Worm (Caenorhabditis elegans) whole organism, mixed stage, embryonic: ENCODE data around the gene F17E5.2.

Experiments used
- M03D4.4 ChIP-seq: sonication (generic microtip); optimal IDR thresholded peaks from 2 replicates; lab custom pipeline; 2017; ENCODE audit warnings: mild to moderate bottlenecking, missing genetic modification characterization, missing compliant biosample characterization
- bed-3 ChIP-seq: fragments of 200-800 bp; sonication (Bioruptor generic); optimal IDR thresholded peaks from 3 replicates; lab custom pipeline; 2018; ENCODE audit warnings: mild to moderate bottlenecking, missing genetic modification characterization, moderate library complexity, missing compliant biosample characterization
- blmp-1 ChIP-seq: fragments of 150-350 bp; optimal IDR thresholded peaks from 2 replicates; lab custom pipeline; 2014; ENCODE audit warnings: missing biosample characterization, missing genetic modification characterization
- ceh-39 ChIP-seq: fragments of 150-350 bp; optimal IDR thresholded peaks from 2 replicates; lab custom pipeline; 2014; ENCODE audit warnings: missing biosample characterization, missing genetic modification characterization
- ceh-43 ChIP-seq: fragments of 200-800 bp; sonication (Bioruptor generic); optimal IDR thresholded peaks from 2 replicates; lab custom pipeline; 2018; ENCODE audit warnings: mild to moderate bottlenecking, missing genetic modification characterization, moderate library complexity, missing compliant biosample characterization
- ceh-83 ChIP-seq: fragments of 200-800 bp; sonication (Bioruptor generic); optimal IDR thresholded peaks from 2 replicates; lab custom pipeline; 2018; ENCODE audit warnings: mild to moderate bottlenecking, missing genetic modification characterization, missing compliant biosample characterization
- ces-1 ChIP-seq: fragments of 150-350 bp; optimal IDR thresholded peaks from 2 replicates; lab custom pipeline; 2014; ENCODE audit warnings: missing biosample characterization, missing genetic modification reagents, missing genetic modification characterization
- cnd-1 ChIP-seq: fragments of 200-800 bp; sonication (Bioruptor generic); optimal IDR thresholded peaks from 2 replicates; lab custom pipeline; 2018; ENCODE audit warnings: mild to moderate bottlenecking, missing genetic modification characterization, missing compliant biosample characterization
- drap-1 ChIP-seq: fragments of 200-800 bp; sonication (Bioruptor generic); optimal IDR thresholded peaks from 3 replicates; lab custom pipeline; 2018; ENCODE audit warnings: mild to moderate bottlenecking, missing genetic modification characterization, missing compliant biosample characterization
- elt-1 ChIP-seq: sonication (generic microtip); optimal IDR thresholded peaks from 2 replicates; lab custom pipeline; 2017; ENCODE audit warnings: missing genetic modification characterization, mild to moderate bottlenecking, missing compliant biosample characterization, antibody characterized with exemption, moderate library complexity, borderline replicate concordance; ENCODE audit not compliant: insufficient read depth
- elt-3 ChIP-seq: fragments of 150-350 bp; optimal IDR thresholded peaks from 2 replicates; lab custom pipeline; 2014; ENCODE audit warnings: missing biosample characterization, missing genetic modification characterization
- flh-1 ChIP-seq: fragments of 200-800 bp; sonication (Bioruptor generic); optimal IDR thresholded peaks from 2 replicates; lab custom pipeline; 2018; ENCODE audit warnings: mild to moderate bottlenecking, missing genetic modification characterization, moderate library complexity, missing compliant biosample characterization
- ham-2 ChIP-seq: fragments of 200-800 bp; sonication (Bioruptor generic); optimal IDR thresholded peaks from 2 replicates; lab custom pipeline; 2018; ENCODE audit warnings: mild to moderate bottlenecking, missing genetic modification characterization, missing compliant biosample characterization
- lin-13 ChIP-seq: fragments of 150-350 bp; optimal IDR thresholded peaks from 2 replicates; lab custom pipeline; 2014; ENCODE audit warnings: missing biosample characterization, missing genetic modification characterization
- lin-32 ChIP-seq: fragments of 200-800 bp; sonication (Bioruptor generic); optimal IDR thresholded peaks from 2 replicates; lab custom pipeline; 2018; ENCODE audit warnings: mild to moderate bottlenecking, missing genetic modification characterization, missing compliant biosample characterization
- lsy-2 ChIP-seq: fragments of 150-350 bp; optimal IDR thresholded peaks from 2 replicates; lab custom pipeline; 2014; ENCODE audit warnings: missing biosample characterization, missing genetic modification characterization
- mab-5 ChIP-seq: fragments of 150-350 bp; optimal IDR thresholded peaks from 2 replicates; lab custom pipeline; 2014; ENCODE audit warnings: missing biosample characterization, missing genetic modification characterization
- mep-1 ChIP-seq: fragments of 150-350 bp; optimal IDR thresholded peaks from 2 replicates; lab custom pipeline; 2017; ENCODE audit warnings: missing biosample characterization, missing genetic modification reagents, missing genetic modification characterization, inconsistent platforms
- nhr-12 ChIP-seq: fragments of 150-350 bp; optimal IDR thresholded peaks from 2 replicates; lab custom pipeline; 2014; ENCODE audit warnings: missing biosample characterization, missing genetic modification characterization
- nhr-237 ChIP-seq: fragments of 150-350 bp; optimal IDR thresholded peaks from 2 replicates; lab custom pipeline; 2014; ENCODE audit warnings: missing biosample characterization, missing genetic modification characterization
- nhr-28 ChIP-seq: fragments of 150-350 bp; optimal IDR thresholded peaks from 2 replicates; lab custom pipeline; 2014; ENCODE audit warnings: missing biosample characterization, missing genetic modification characterization
- nhr-76 ChIP-seq: sonication (generic microtip); optimal IDR thresholded peaks from 2 replicates; lab custom pipeline; 2017; ENCODE audit warnings: missing biosample characterization, missing genetic modification characterization
- pha-4 ChIP-seq: fragments of 150-350 bp; optimal IDR thresholded peaks from 2 replicates; lab custom pipeline; 2018; ENCODE audit warnings: missing biosample characterization, missing genetic modification reagents, missing genetic modification characterization
- sem-2 ChIP-seq: fragments of 200-800 bp; sonication (Bioruptor generic); optimal IDR thresholded peaks from 2 replicates; lab custom pipeline; 2018; ENCODE audit warnings: mild to moderate bottlenecking, missing genetic modification characterization, missing compliant biosample characterization
- snpc-4 ChIP-seq: fragments of 150-350 bp; optimal IDR thresholded peaks from 2 replicates; lab custom pipeline; 2014; ENCODE audit warnings: missing biosample characterization, missing genetic modification characterization
- sptf-1 ChIP-seq: sonication (generic microtip); optimal IDR thresholded peaks from 2 replicates; lab custom pipeline; 2017; ENCODE audit warnings: mild to moderate bottlenecking, missing genetic modification characterization, moderate library complexity, missing compliant biosample characterization
- unc-120 ChIP-seq: sonication (generic microtip); optimal IDR thresholded peaks from 2 replicates; lab custom pipeline; 2017; ENCODE audit warnings: missing genetic modification characterization, missing compliant biosample characterization; ENCODE audit not compliant: poor library complexity, severe bottlenecking
- unc-39 ChIP-seq: fragments of 150-350 bp; optimal IDR thresholded peaks from 2 replicates; lab custom pipeline; 2014; ENCODE audit warnings: missing biosample characterization, missing genetic modification characterization
- zip-8 ChIP-seq: fragments of 150-350 bp; optimal IDR thresholded peaks from 2 replicates; lab custom pipeline; 2014; ENCODE audit warnings: missing biosample characterization, missing genetic modification characterization

The F17E5.2 gene

ce11 chrX:12439998-12440722 lies 46.1 kb downstream of the F17E5.2 start:
- no peak for TF ChIP-seq flh-1 (GFP tag; lab: Kevin White, UChicago)
- no peak for TF ChIP-seq ceh-39 (tag; lab: Kevin White, UChicago)
- TF ChIP-seq nhr-76 = no peak
- no peak for TF ChIP-seq lin-32 (GFP tag; lab: Kevin White, UChicago)
- TF ChIP-seq drap-1 (GFP tag; lab: Kevin White, UChicago) = no peak
- TF ChIP-seq elt-1 = no peak
- TF ChIP-seq mab-5 = no peak
- no peak for TF ChIP-seq nhr-12 (tag; lab: Kevin White, UChicago)
- TF ChIP-seq ceh-43 (GFP tag; lab: Kevin White, UChicago) = no peak
- TF ChIP-seq elt-3 (tag; lab: Kevin White, UChicago) = no peak
- no peak for TF ChIP-seq sptf-1 (tag; lab: Kevin White, UChicago)
- TF ChIP-seq snpc-4 (tag; lab: Kevin White, UChicago) = no peak
- no peak for TF ChIP-seq nhr-28 (tag; lab: Kevin White, UChicago)
- TF ChIP-seq lsy-2 (tag; lab: Kevin White, UChicago) = no peak
- TF ChIP-seq pha-4 (tag; lab: Kevin White, UChicago) = no peak
- no peak for TF ChIP-seq unc-39 (tag; lab: Kevin White, UChicago)
- TF ChIP-seq blmp-1 (tag; lab: Kevin White, UChicago) = no peak

- TF ChIP-seq drap-1 (GFP tag; lab: Kevin White, UChicago) (no peak), ham-2 (GFP tag; lab: Kevin White, UChicago) (no peak), nhr-237 (tag; lab: Kevin White, UChicago) (no peak), cnd-1 (tag; lab: Kevin White, UChicago) (no peak), blmp-1 (tag; lab: Kevin White, UChicago) (no peak), ces-1 (no peak), ceh-83 (GFP tag; lab: Kevin White, UChicago) (no peak), unc-120 (tag; lab: Kevin White, UChicago) (no peak), lsy-2 (tag; lab: Kevin White, UChicago) (no peak), nhr-28 (tag; lab: Kevin White, UChicago) (no peak), sem-2 (GFP tag; lab: Kevin White, UChicago) (no peak), elt-1 (no peak), elt-3 (tag; lab: Kevin White, UChicago) (no peak), unc-39 (tag; lab: Kevin White, UChicago) (no peak)
- TF ChIP-seq, all 35 proteins: peak for 0
Observed at ce11 chrX:12444423-12444822, 50.4 kb downstream of the F17E5.2 start.

ce11 chrX:12446572-12446971 lies 52.5 kb downstream of the F17E5.2 start:
- no peak for TF ChIP-seq zip-8 (tag; lab: Kevin White, UChicago)
- no peak for TF ChIP-seq unc-39 (tag; lab: Kevin White, UChicago)
- no peak for TF ChIP-seq elt-3 (tag; lab: Kevin White, UChicago)
- TF ChIP-seq nhr-76 = no peak
- no peak for TF ChIP-seq lin-13 (tag; lab: Kevin White, UChicago)
- no peak for TF ChIP-seq unc-120 (tag; lab: Kevin White, UChicago)
- TF ChIP-seq sem-2 (GFP tag; lab: Kevin White, UChicago) = no peak
- TF ChIP-seq elt-1 = no peak
- TF ChIP-seq M03D4.4 = no peak
- TF ChIP-seq cnd-1 (tag; lab: Kevin White, UChicago) = no peak
- TF ChIP-seq bed-3 (GFP tag; lab: Kevin White, UChicago) = no peak
- TF ChIP-seq nhr-237 (tag; lab: Kevin White, UChicago) = no peak
- no peak for TF ChIP-seq nhr-28 (tag; lab: Kevin White, UChicago)
- no peak for TF ChIP-seq ceh-83 (GFP tag; lab: Kevin White, UChicago)
- no peak for TF ChIP-seq mep-1 (tag; lab: Kevin White, UChicago)
- TF ChIP-seq ces-1 = no peak
